Worm (Caenorhabditis elegans): ENCODE data around the gene spe-17.
A peak's percentile ranks its signal among the peaks of the same experiment; 100 is the strongest.

spe-17 gene

ce11 chrIV:12010377-12010776 lies 2.8 kb upstream of the spe-17 start:
- TF ChIP-seq hlh-8 (tag; optimal IDR thresholded peaks at IDR 0.05), result peak; percentile 36
- no peak for TF ChIP-seq unc-86 (tag; optimal IDR thresholded peaks at IDR 0.05)
- peak; percentile 11 for TF ChIP-seq ceh-2 (tag; optimal IDR thresholded peaks at IDR 0.05)
- peak; percentile 22 for TF ChIP-seq ceh-14 (tag; optimal IDR thresholded peaks at IDR 0.05)
- TF ChIP-seq syd-9 (tag; optimal IDR thresholded peaks at IDR 0.05), result peak; percentile 48
- TF ChIP-seq ceh-22 (tag; optimal IDR thresholded peaks at IDR 0.05), result no peak
- no peak for TF ChIP-seq dve-1 (tag; optimal IDR thresholded peaks at IDR 0.05)
- no peak for TF ChIP-seq pha-2 (tag; optimal IDR thresholded peaks at IDR 0.05)
- peak; percentile 45 for TF ChIP-seq unc-55 (GFP tag; optimal IDR thresholded peaks at IDR 0.05)
- peak; percentile 8 for TF ChIP-seq dmd-4 (tag; optimal IDR thresholded peaks at IDR 0.05; ENCODE audit: borderline replicate concordance)
- TF ChIP-seq hlh-30 (tag; optimal IDR thresholded peaks at IDR 0.05; ENCODE audit: insufficient read depth), result peak; percentile 6
- no peak for TF ChIP-seq nhr-11 (tag; optimal IDR thresholded peaks at IDR 0.05)
- no peak for TF ChIP-seq fkh-10 (GFP tag; optimal IDR thresholded peaks at IDR 0.05)
- TF ChIP-seq sdc-2 (tag; optimal IDR thresholded peaks at IDR 0.05), result peak; percentile 4
- TF ChIP-seq nfya-1 (tag; optimal IDR thresholded peaks at IDR 0.05), result peak; percentile 6
- TF ChIP-seq tbx-2 (tag; optimal IDR thresholded peaks at IDR 0.05), result peak; percentile 38
- peak; percentile 76 for TF ChIP-seq rnt-1 (tag; optimal IDR thresholded peaks at IDR 0.05)
- TF ChIP-seq odd-2 (tag; optimal IDR thresholded peaks at IDR 0.05), result no peak
- TF ChIP-seq ceh-18 (tag; optimal IDR thresholded peaks at IDR 0.05), result peak; percentile 91
- TF ChIP-seq hlh-13 (GFP tag; optimal IDR thresholded peaks at IDR 0.05), result no peak
- TF ChIP-seq ceh-34 (tag; optimal IDR thresholded peaks at IDR 0.05), result peak; percentile 47

DNA sequence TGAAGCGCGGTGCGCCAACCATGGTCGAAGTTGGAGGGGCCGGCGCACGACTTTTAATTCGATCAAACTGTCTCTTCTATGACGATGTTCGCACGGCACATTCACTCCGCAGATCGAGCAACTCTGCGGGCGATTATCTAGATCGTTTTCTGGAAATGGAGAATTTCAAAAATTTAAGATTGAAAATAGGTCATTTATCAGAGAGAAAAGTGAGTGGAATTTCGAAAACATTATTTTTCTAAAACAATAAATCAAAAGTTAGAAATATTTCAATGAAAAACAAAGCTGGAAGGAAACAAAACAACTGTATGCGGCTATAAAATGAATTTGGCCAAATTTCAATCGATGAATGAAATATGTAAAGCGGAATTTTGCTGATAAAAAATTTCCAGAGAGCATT lies 2.4 kb upstream of the spe-17 start, which contains the start of the genes ZK617.26 and unc-22:
TSS of gene ZK617.26 (minus strand) at position 101 of the 400 bp plus-strand sequence.
TSS of gene unc-22 (minus strand) at position 149 of the 400 bp plus-strand sequence.
- TF ChIP-seq dmd-4 (tag; optimal IDR thresholded peaks at IDR 0.05; ENCODE audit: borderline replicate concordance) (no peak), eyg-1 (tag; optimal IDR thresholded peaks at IDR 0.05) (no peak), ceh-9 (tag; optimal IDR thresholded peaks at IDR 0.05) (no peak), ref-2 (tag; optimal IDR thresholded peaks at IDR 0.05) (no peak), ahr-1 (tag; optimal IDR thresholded peaks at IDR 0.05) (no peak), elt-2 (tag; optimal IDR thresholded peaks at IDR 0.05) (no peak), sox-4 (tag; optimal IDR thresholded peaks at IDR 0.05) (no peak), ceh-34 (tag; optimal IDR thresholded peaks at IDR 0.05) (no peak), hlh-15 (tag; optimal IDR thresholded peaks at IDR 0.05) (no peak), nfya-1 (tag; optimal IDR thresholded peaks at IDR 0.05) (no peak), C08G9.2 (tag; optimal IDR thresholded peaks at IDR 0.05) (no peak), npax-4 (tag; optimal IDR thresholded peaks at IDR 0.05) (no peak)

DNA sequence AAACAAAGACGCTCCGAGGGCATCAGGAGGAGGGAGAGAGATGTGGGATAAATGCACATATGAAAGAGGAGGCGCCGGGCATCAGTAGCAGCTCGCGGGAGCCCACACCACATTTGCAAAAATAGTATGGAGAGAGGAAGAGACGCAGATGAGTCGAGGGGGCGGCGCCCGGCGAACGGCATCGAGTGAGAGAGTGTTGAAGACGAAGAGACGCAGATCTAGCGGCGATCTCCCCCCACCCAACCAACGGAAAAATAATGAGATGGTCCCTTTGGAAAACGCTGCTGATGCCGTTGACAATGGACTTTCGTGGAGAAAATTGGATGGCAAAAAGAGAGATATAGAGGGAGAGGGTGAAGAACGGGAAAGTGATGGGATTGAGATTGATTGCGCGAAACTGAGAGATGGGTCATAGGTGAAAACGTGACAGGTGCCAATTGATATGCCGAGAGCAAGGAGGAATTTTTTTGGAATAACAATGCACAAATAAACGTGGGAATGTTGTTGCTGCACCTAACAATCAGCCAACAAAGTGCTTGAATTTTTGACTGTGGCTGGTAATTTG lies 699 bp upstream of the spe-17 start:
- TF ChIP-seq Y22D7AL.16 (tag; optimal IDR thresholded peaks at IDR 0.05) (no peak), unc-55 (GFP tag; optimal IDR thresholded peaks at IDR 0.05) (peak; percentile 51), ceh-18 (tag; optimal IDR thresholded peaks at IDR 0.05) (peak; percentile 33), nfya-1 (tag; optimal IDR thresholded peaks at IDR 0.05) (peak; percentile 8), ceh-14 (tag; optimal IDR thresholded peaks at IDR 0.05) (peak; percentile 36), rnt-1 (tag; optimal IDR thresholded peaks at IDR 0.05) (peak; percentile 71)

ce11 chrIV:12015586-12015985 lies 2.4 kb downstream of the spe-17 start, which contains the start of gene lips-6:
Gene lips-6, minus strand, starts transcription at chrIV:12015686.
- TF ChIP-seq lin-11 (tag; optimal IDR thresholded peaks at IDR 0.05), result no peak
- TF ChIP-seq che-1 (tag; optimal IDR thresholded peaks at IDR 0.05), result no peak
- TF ChIP-seq pqm-1 (tag; optimal IDR thresholded peaks at IDR 0.05), result no peak
- TF ChIP-seq hlh-15 (tag; optimal IDR thresholded peaks at IDR 0.05), result no peak
- TF ChIP-seq C08G9.2 (tag; optimal IDR thresholded peaks at IDR 0.05), result no peak
- TF ChIP-seq eyg-1 (tag; optimal IDR thresholded peaks at IDR 0.05), result no peak
- TF ChIP-seq ref-2 (tag; optimal IDR thresholded peaks at IDR 0.05), result no peak
- TF ChIP-seq sox-4 (tag; optimal IDR thresholded peaks at IDR 0.05), result no peak
- TF ChIP-seq ztf-16 (tag; optimal IDR thresholded peaks at IDR 0.05), result no peak
- no peak for TF ChIP-seq K02D7.2 (tag; optimal IDR thresholded peaks at IDR 0.05)
- TF ChIP-seq dve-1 (tag; optimal IDR thresholded peaks at IDR 0.05), result no peak
- TF ChIP-seq nhr-11 (tag; optimal IDR thresholded peaks at IDR 0.05), result no peak
- TF ChIP-seq pag-3 (tag; optimal IDR thresholded peaks at IDR 0.05; ENCODE audit: borderline replicate concordance), result no peak
- no peak for TF ChIP-seq pat-9 (tag; optimal IDR thresholded peaks at IDR 0.05)
- TF ChIP-seq gmeb-2 (tag; optimal IDR thresholded peaks at IDR 0.05), result no peak
- TF ChIP-seq rnt-1 (tag; optimal IDR thresholded peaks at IDR 0.05), result no peak
- TF ChIP-seq ceh-6 (GFP tag; optimal IDR thresholded peaks at IDR 0.05), result no peak
